Worm (Caenorhabditis elegans) whole organism, young adult: ENCODE data around the gene bath-7.

ENCODE experiments used
- ceh-58 ChIP-seq: fragments of 200-800 bp; sonication (Bioruptor generic); IDR thresholded peaks from 2 replicates; pipeline ENCODE4 v1.3.6; 2022; ENCODE audit warnings: missing genetic modification characterization, missing compliant biosample characterization
- nhr-80 ChIP-seq: sonication (generic microtip); optimal IDR thresholded peaks from 2 replicates; lab custom pipeline; 2016; ENCODE audit warnings: missing genetic modification characterization, missing compliant biosample characterization

bath-7 gene

ce11 chrII:1870875-1871592 is 49.9 kb downstream of the bath-7 start, which contains the start of gene math-10:
Gene math-10, plus strand, starts transcription at chrII:1871542.
- TF ChIP-seq nhr-80 (tag; lab: Kevin White, UChicago) (peak; percentile 72), ceh-58 (GFP tag; lab: Robert Waterston, UW) (no peak)
- TF ChIP-seq, all 124 proteins: peak for 1
